Worm (Caenorhabditis elegans): Measurements from ENCODE around the gene ZK899.7.

DNA sequence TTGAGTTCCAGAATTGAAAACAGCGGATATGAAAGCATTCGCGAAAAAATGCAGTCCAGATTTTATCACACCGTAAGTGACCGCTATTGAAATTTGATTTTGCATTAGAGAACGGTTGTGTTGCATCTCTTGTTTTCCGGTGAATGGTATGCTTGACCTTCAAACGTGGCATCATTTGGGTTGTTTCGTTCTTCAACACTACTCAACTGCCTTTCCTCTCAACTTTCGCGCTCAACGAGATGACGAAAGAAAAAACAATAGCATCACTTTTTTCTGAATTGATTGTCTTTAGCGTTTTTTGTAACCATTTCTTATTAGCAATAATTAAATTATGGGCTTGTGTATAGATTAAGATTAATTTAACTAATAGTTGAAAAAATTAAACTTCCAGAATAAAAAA, 46.8 kb downstream of the ZK899.7 start:
- TF ChIP-seq nhr-237 (tag; optimal IDR thresholded peaks at IDR 0.05) (no peak), ztf-11 (tag; optimal IDR thresholded peaks at IDR 0.05) (no peak), lin-15B (tag; optimal IDR thresholded peaks at IDR 0.05) (no peak)
